Fruit fly (Drosophila melanogaster) whole organism, embryonic: ENCODE data around the gene Vps13D.
A peak's percentile ranks its signal among the peaks of the same experiment; 100 is the strongest.

Source experiments
- Ada2b ChIP-seq: fragments of 200-800 bp; sonication (Bioruptor generic); IDR thresholded peaks from 2 replicates; pipeline ENCODE4 v1.3.6; 2022; ENCODE audit warnings: missing biosample characterization, missing genetic modification characterization
- Adf1 ChIP-seq: fragments of 200-800 bp; sonication (Bioruptor generic); IDR thresholded peaks from 2 replicates; pipeline ENCODE4 v1.3.6; 2022; ENCODE audit warnings: missing biosample characterization, missing genetic modification characterization
- Bgb ChIP-seq: fragments of 200-800 bp; sonication (Bioruptor generic); IDR thresholded peaks from 2 replicates; pipeline ENCODE4 v1.3.6; 2022; ENCODE audit warnings: missing biosample characterization, missing genetic modification characterization; ENCODE audit not compliant: partially characterized antibody
- CG11456 ChIP-seq: fragments of 200-800 bp; sonication (Bioruptor generic); IDR thresholded peaks from 3 replicates; pipeline ENCODE4 v1.3.6; 2022; ENCODE audit warnings: missing biosample characterization, missing genetic modification characterization
- CG11560 ChIP-seq: fragments of 200-800 bp; sonication (Bioruptor generic); IDR thresholded peaks from 3 replicates; pipeline ENCODE4 v1.3.6; 2022; ENCODE audit warnings: missing biosample characterization, missing genetic modification characterization
- CG12299 ChIP-seq: fragments of 200-800 bp; sonication (Bioruptor generic); optimal IDR thresholded peaks from 2 replicates; lab custom pipeline; 2018; ENCODE audit warnings: missing biosample characterization, mild to moderate bottlenecking, missing genetic modification characterization
- CG15011 ChIP-seq: fragments of 200-800 bp; sonication (Bioruptor generic); optimal IDR thresholded peaks from 3 replicates; lab custom pipeline; 2018; ENCODE audit warnings: missing biosample characterization, mild to moderate bottlenecking, missing genetic modification characterization
- CG17359 ChIP-seq: fragments of 200-800 bp; sonication (Bioruptor generic); optimal IDR thresholded peaks from 3 replicates; lab custom pipeline; 2018; ENCODE audit warnings: missing biosample characterization, mild to moderate bottlenecking, missing genetic modification characterization, moderate library complexity
- CG18262 ChIP-seq: fragments of 200-800 bp; optimal IDR thresholded peaks from 3 replicates; lab custom pipeline; 2019; ENCODE audit warnings: missing biosample characterization, mild to moderate bottlenecking, missing genetic modification characterization, moderate library complexity
- CG18599 ChIP-seq: fragments of 200-800 bp; sonication (Bioruptor generic); optimal IDR thresholded peaks from 3 replicates; lab custom pipeline; 2017; ENCODE audit warnings: missing biosample characterization, missing genetic modification characterization, mild to moderate bottlenecking, moderate library complexity, missing genetic modification reagents
- CG18764 ChIP-seq: fragments of 200-800 bp; sonication (Bioruptor generic); optimal IDR thresholded peaks from 3 replicates; lab custom pipeline; 2016; ENCODE audit warnings: missing biosample characterization, missing genetic modification characterization
- CG33557 ChIP-seq: fragments of 200-800 bp; sonication (Bioruptor generic); optimal IDR thresholded peaks from 2 replicates; lab custom pipeline; 2019; ENCODE audit warnings: missing biosample characterization, mild to moderate bottlenecking, missing genetic modification characterization, moderate library complexity
- CG34224 ChIP-seq: fragments of 200-800 bp; sonication (Bioruptor generic); IDR thresholded peaks from 3 replicates; pipeline ENCODE4 v1.3.6; 2022; ENCODE audit warnings: missing biosample characterization, missing genetic modification characterization; ENCODE audit not compliant: partially characterized antibody
- CG3995 ChIP-seq: fragments of 200-800 bp; sonication (Bioruptor generic); optimal IDR thresholded peaks from 3 replicates; lab custom pipeline; 2016; ENCODE audit warnings: missing biosample characterization, missing genetic modification characterization
- CG4707 ChIP-seq: fragments of 200-800 bp; sonication (Bioruptor generic); optimal IDR thresholded peaks from 2 replicates; lab custom pipeline; 2018; ENCODE audit warnings: missing biosample characterization, mild to moderate bottlenecking, missing genetic modification characterization, moderate library complexity
- CG5180 ChIP-seq: fragments of 200-800 bp; sonication (Bioruptor generic); optimal IDR thresholded peaks from 3 replicates; lab custom pipeline; 2017; ENCODE audit warnings: missing biosample characterization, missing genetic modification characterization, mild to moderate bottlenecking, moderate library complexity, missing genetic modification reagents
- CG5245 ChIP-seq: fragments of 200-800 bp; sonication (Bioruptor generic); optimal IDR thresholded peaks from 3 replicates; lab custom pipeline; 2016; ENCODE audit warnings: missing biosample characterization, missing genetic modification characterization
- CG8765 ChIP-seq: fragments of 200-800 bp; sonication (Bioruptor generic); IDR thresholded peaks from 2 replicates; pipeline ENCODE4 v1.3.6; 2022; ENCODE audit warnings: missing biosample characterization, missing genetic modification characterization
- CG9215 ChIP-seq: fragments of 200-800 bp; sonication (Bioruptor generic); IDR thresholded peaks from 2 replicates; pipeline ENCODE4 v1.3.6; 2022; ENCODE audit warnings: missing biosample characterization, missing genetic modification characterization
- CG9932 ChIP-seq: fragments of 200-800 bp; sonication (Bioruptor generic); IDR thresholded peaks from 2 replicates; pipeline ENCODE4 v1.3.6; 2022; ENCODE audit warnings: missing biosample characterization, missing genetic modification characterization
- D19A ChIP-seq: fragments of 200-800 bp; optimal IDR thresholded peaks from 3 replicates; lab custom pipeline; 2019; ENCODE audit warnings: missing biosample characterization, mild to moderate bottlenecking, missing genetic modification characterization, moderate library complexity
- ERR ChIP-seq: fragments of 200-800 bp; sonication (Bioruptor generic); optimal IDR thresholded peaks from 2 replicates; lab custom pipeline; 2016; ENCODE audit warnings: missing biosample characterization, missing genetic modification characterization
- Elba2 ChIP-seq: fragments of 200-800 bp; sonication (Bioruptor generic); optimal IDR thresholded peaks from 3 replicates; lab custom pipeline; 2016; ENCODE audit warnings: missing biosample characterization, missing genetic modification characterization
- HmgZ ChIP-seq: fragments of 200-800 bp; sonication (Bioruptor generic); optimal IDR thresholded peaks from 2 replicates; lab custom pipeline; 2018; ENCODE audit warnings: missing biosample characterization, mild to moderate bottlenecking, missing genetic modification characterization
- Lpt ChIP-seq: fragments of >200 bp; optimal IDR thresholded peaks from 2 replicates; lab custom pipeline; 2018; ENCODE audit warnings: missing biosample characterization, missing genetic modification characterization
- Med ChIP-seq: fragments of 200-800 bp; sonication (Bioruptor generic); peaks from one replicate; lab custom pipeline; 2016; ENCODE audit warnings: missing biosample characterization, missing genetic modification characterization, mild to moderate bottlenecking, inconsistent platforms, moderate library complexity
- Mrtf ChIP-seq: fragments of 200-800 bp; sonication (Bioruptor generic); IDR thresholded peaks from 3 replicates; pipeline ENCODE4 v1.3.6; 2022; ENCODE audit warnings: missing biosample characterization, missing genetic modification characterization
- Optix ChIP-seq: fragments of 200-800 bp; sonication (Bioruptor generic); IDR thresholded peaks from 3 replicates; pipeline ENCODE4 v1.3.6; 2022; ENCODE audit warnings: missing biosample characterization, missing genetic modification characterization
- Xrp1 ChIP-seq: fragments of 200-800 bp; sonication (Bioruptor generic); IDR thresholded peaks from 2 replicates; pipeline ENCODE4 v1.3.6; 2022; ENCODE audit warnings: missing biosample characterization, missing genetic modification characterization
- al ChIP-seq: fragments of 200-800 bp; sonication (Bioruptor generic); IDR thresholded peaks from 2 replicates; pipeline ENCODE4 v1.3.6; 2022; ENCODE audit warnings: missing biosample characterization, missing genetic modification characterization
- aop ChIP-seq: fragments of 200-800 bp; sonication (Bioruptor generic); IDR thresholded peaks from 2 replicates; pipeline ENCODE4 v1.3.6; 2022; ENCODE audit warnings: missing biosample characterization, missing genetic modification characterization
- ara ChIP-seq: fragments of 200-800 bp; sonication (Bioruptor generic); IDR thresholded peaks from 2 replicates; pipeline ENCODE4 v1.3.6; 2022; ENCODE audit warnings: missing biosample characterization, missing genetic modification characterization
- cas ChIP-seq: fragments of 200-800 bp; sonication (Bioruptor generic); IDR thresholded peaks from 2 replicates; pipeline ENCODE4 v1.3.6; 2022; ENCODE audit warnings: missing biosample characterization, missing genetic modification characterization
- caup ChIP-seq: fragments of 200-800 bp; sonication (Bioruptor generic); optimal IDR thresholded peaks from 3 replicates; lab custom pipeline; 2017; ENCODE audit warnings: missing biosample characterization, mild to moderate bottlenecking, missing genetic modification characterization, moderate library complexity; ENCODE audit not compliant: severe bottlenecking
- cg ChIP-seq: fragments of 200-800 bp; sonication (Bioruptor generic); optimal IDR thresholded peaks from 3 replicates; lab custom pipeline; 2019; ENCODE audit warnings: missing biosample characterization, mild to moderate bottlenecking, missing genetic modification characterization, moderate library complexity
- eyg ChIP-seq: fragments of 200-800 bp; sonication (Bioruptor generic); optimal IDR thresholded peaks from 3 replicates; lab custom pipeline; 2016; ENCODE audit warnings: missing biosample characterization, missing genetic modification characterization
- fd3F ChIP-seq: fragments of 200-800 bp; sonication (Bioruptor generic); optimal IDR thresholded peaks from 2 replicates; lab custom pipeline; 2018; ENCODE audit warnings: missing biosample characterization, mild to moderate bottlenecking, missing genetic modification characterization, moderate library complexity
- fd64A ChIP-seq: fragments of 200-800 bp; sonication (Bioruptor generic); optimal IDR thresholded peaks from 3 replicates; lab custom pipeline; 2018; ENCODE audit warnings: missing biosample characterization, mild to moderate bottlenecking, missing genetic modification characterization
- gcm2 ChIP-seq: fragments of 200-800 bp; sonication (Bioruptor generic); optimal IDR thresholded peaks from 2 replicates; lab custom pipeline; 2016; ENCODE audit warnings: missing biosample characterization, missing genetic modification characterization
- grn ChIP-seq: fragments of 200-800 bp; sonication (Bioruptor generic); optimal IDR thresholded peaks from 3 replicates; lab custom pipeline; 2017; ENCODE audit warnings: missing biosample characterization, missing genetic modification characterization
- kah ChIP-seq: fragments of 200-800 bp; sonication (Bioruptor generic); optimal IDR thresholded peaks from 2 replicates; lab custom pipeline; 2018; ENCODE audit warnings: missing biosample characterization, mild to moderate bottlenecking, missing genetic modification characterization
- klu ChIP-seq: fragments of 200-800 bp; sonication (Bioruptor generic); IDR thresholded peaks from 2 replicates; pipeline ENCODE4 v1.3.6; 2022; ENCODE audit warnings: missing biosample characterization, missing genetic modification characterization
- mld ChIP-seq: fragments of 200-800 bp; sonication (Bioruptor generic); IDR thresholded peaks from 3 replicates; pipeline ENCODE4 v1.3.6; 2022; ENCODE audit warnings: missing biosample characterization, missing genetic modification characterization; ENCODE audit not compliant: partially characterized antibody
- oc ChIP-seq: fragments of 200-800 bp; sonication (Bioruptor generic); optimal IDR thresholded peaks from 2 replicates; lab custom pipeline; 2018; ENCODE audit warnings: missing biosample characterization, mild to moderate bottlenecking, missing genetic modification characterization, moderate library complexity
- row ChIP-seq: fragments of 200-800 bp; sonication (Bioruptor generic); IDR thresholded peaks from 3 replicates; pipeline ENCODE4 v1.3.6; 2022; ENCODE audit warnings: missing biosample characterization, missing genetic modification characterization
- sug ChIP-seq: fragments of 200-800 bp; optimal IDR thresholded peaks from 2 replicates; lab custom pipeline; 2019; ENCODE audit warnings: missing biosample characterization, mild to moderate bottlenecking, missing genetic modification characterization, moderate library complexity
- trem ChIP-seq: fragments of 200-800 bp; optimal IDR thresholded peaks from 3 replicates; lab custom pipeline; 2019; ENCODE audit warnings: missing biosample characterization, mild to moderate bottlenecking, missing genetic modification characterization, moderate library complexity
- unc-4 ChIP-seq: fragments of 200-800 bp; sonication (Bioruptor generic); IDR thresholded peaks from 2 replicates; pipeline ENCODE4 v1.3.6; 2022; ENCODE audit warnings: missing biosample characterization, missing genetic modification characterization; ENCODE audit not compliant: partially characterized antibody
- z ChIP-seq: fragments of 200-800 bp; sonication (Bioruptor generic); IDR thresholded peaks from 3 replicates; pipeline ENCODE4 v1.3.6; 2022; ENCODE audit warnings: missing biosample characterization, missing genetic modification characterization
- zf30C ChIP-seq: fragments of 200-800 bp; sonication (Bioruptor generic); optimal IDR thresholded peaks from 3 replicates; lab custom pipeline; 2018; ENCODE audit warnings: missing biosample characterization, mild to moderate bottlenecking, missing genetic modification characterization
- zfh2 ChIP-seq: fragments of 200-800 bp; sonication (Bioruptor generic); optimal IDR thresholded peaks from 2 replicates; lab custom pipeline; 2016; ENCODE audit warnings: missing biosample characterization, missing genetic modification characterization

Gene Vps13D

dm6 chr3L:12804730-12805170 lies 49.9 kb downstream of the Vps13D start, which contains the start of gene Atg1 (continued):
- TF ChIP-seq CG34224 (peak; percentile 45; the same call in 1 of the 3 replicates), trem (tag; lab: Kevin White, UChicago) (peak; percentile 3), CG5245 (no peak), sug (tag; lab: Kevin White, UChicago) (no peak), Lpt (GFP tag; lab: Kevin White, UChicago) (no peak), Elba2 (GFP tag; lab: Kevin White, UChicago) (no peak), Optix (GFP tag; lab: Robert Waterston, UW) (no peak), fd64A (GFP tag; lab: Kevin White, UChicago) (no peak), al (GFP tag; lab: Robert Waterston, UW) (no peak), unc-4 (GFP tag; lab: Robert Waterston, UW) (no peak), Ada2b (GFP tag; lab: Robert Waterston, UW) (no peak), ara (no peak), caup (GFP tag; lab: Kevin White, UChicago) (peak; percentile 46), cg (GFP tag; lab: Kevin White, UChicago) (peak; percentile 61), Adf1 (no peak), CG3995 (GFP tag; lab: Kevin White, UChicago) (peak; percentile 6), Xrp1 (GFP tag; lab: Robert Waterston, UW) (no peak), eyg (GFP tag; lab: Kevin White, UChicago) (no peak), CG9932 (GFP tag; lab: Robert Waterston, UW) (no peak), fd3F (no peak), CG17359 (tag; lab: Kevin White, UChicago) (no peak), z (GFP tag; lab: Robert Waterston, UW) (no peak), CG12299 (tag; lab: Kevin White, UChicago) (no peak), CG9215 (GFP tag; lab: Robert Waterston, UW) (no peak), CG11456 (GFP tag; lab: Robert Waterston, UW) (no peak), CG8765 (GFP tag; lab: Robert Waterston, UW) (no peak), CG11560 (no peak), aop (GFP tag; lab: Robert Waterston, UW) (0 out of 2 replicates have a peak, but pooled peaks have one; percentile 17), grn (GFP tag; lab: Kevin White, UChicago) (peak; percentile 13), D19A (tag; lab: Kevin White, UChicago) (peak; percentile 13), Bgb (GFP tag; lab: Robert Waterston, UW) (peak; percentile 51; the same call in 1 of the 2 replicates), HmgZ (tag; lab: Kevin White, UChicago) (peak; percentile 13), row (GFP tag; lab: Robert Waterston, UW) (peak; percentile 37; the same call in 2 of the 3 replicates), zf30C (GFP tag; lab: Kevin White, UChicago) (peak; percentile 10), gcm2 (GFP tag; lab: Kevin White, UChicago) (no peak), klu (GFP tag; lab: Robert Waterston, UW) (peak; percentile 43; the same call in 1 of the 2 replicates), Mrtf (GFP tag; lab: Robert Waterston, UW) (no peak), kah (GFP tag; lab: Kevin White, UChicago) (no peak), mld (GFP tag; lab: Robert Waterston, UW) (no peak), CG15011 (GFP tag; lab: Kevin White, UChicago) (no peak), oc (tag; lab: Kevin White, UChicago) (no peak), zfh2 (GFP tag; lab: Kevin White, UChicago) (no peak), CG18262 (tag; lab: Kevin White, UChicago) (peak; percentile 5), cas (GFP tag; lab: Robert Waterston, UW) (no peak), CG18599 (peak; percentile 26), CG33557 (no peak), ERR (GFP tag; lab: Kevin White, UChicago) (no peak), CG4707 (no peak), CG5180 (GFP tag; lab: Kevin White, UChicago) (no peak), Med (peak; percentile 85), CG18764 (GFP tag; lab: Kevin White, UChicago) (no peak)
